Fruit fly (Drosophila melanogaster): ENCODE data around the gene CG33268.

Gene CG33268

DNA sequence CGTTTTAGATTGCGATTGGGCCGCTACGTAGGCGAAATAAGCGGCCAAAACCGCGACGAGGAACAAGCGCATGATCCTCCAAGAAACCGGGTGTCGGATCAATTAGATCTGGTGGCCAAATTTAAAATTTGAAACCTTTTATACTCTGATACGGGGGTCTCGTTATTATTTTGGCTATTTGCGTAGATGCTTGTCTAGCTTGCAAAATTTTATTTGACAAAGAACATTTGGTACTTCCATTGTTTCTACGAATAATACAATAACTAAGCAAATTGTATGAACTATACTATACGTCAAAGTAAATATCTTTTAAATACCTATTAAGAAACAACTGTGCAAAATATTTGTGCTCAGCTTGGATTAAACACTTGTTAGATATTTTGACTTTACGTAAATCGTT is 29.0 kb upstream of the CG33268 start, which contains the start of gene Muc68Ca:
Gene Muc68Ca, minus strand, starts transcription at position 101 of the 400 bp plus-strand sequence.
- TF ChIP-seq foxo (GFP tag; optimal IDR thresholded peaks at IDR 0.05) = no peak
- TF ChIP-seq tai (GFP tag; optimal IDR thresholded peaks at IDR 0.05) = no peak
- no peak for TF ChIP-seq br (GFP tag; optimal IDR thresholded peaks at IDR 0.05)

DNA sequence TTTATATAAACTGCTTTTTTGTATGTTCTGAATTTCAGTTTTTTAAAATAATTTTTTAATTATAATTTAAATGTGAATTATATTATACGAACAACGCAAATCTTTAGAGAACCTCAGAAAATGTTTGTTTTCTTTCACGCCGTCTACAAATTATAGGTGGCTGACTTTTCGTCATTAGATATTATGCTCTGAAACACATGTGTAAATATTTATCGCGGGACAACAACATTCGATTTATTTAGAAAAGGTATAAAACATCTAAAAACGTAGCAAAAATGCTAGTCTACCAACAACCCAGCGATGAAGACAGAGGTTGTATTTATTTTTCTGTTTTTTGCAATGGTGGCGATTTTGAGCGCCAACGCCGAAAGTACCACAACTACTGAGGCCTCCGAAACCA is 18.8 kb upstream of the CG33268 start, which contains the start of gene CG42832:
Gene CG42832, plus strand, starts transcription at position 301 of the 400 bp plus-strand sequence.
- TF ChIP-seq GATAd (GFP tag; optimal IDR thresholded peaks at IDR 0.05) = no peak
- TF ChIP-seq Dif (GFP tag; optimal IDR thresholded peaks at IDR 0.05; ENCODE audit: partially characterized antibody) = no peak
- TF ChIP-seq CG32264 (GFP tag; optimal IDR thresholded peaks at IDR 0.05) = no peak
- no peak for TF ChIP-seq sage (GFP tag; optimal IDR thresholded peaks at IDR 0.05)
- TF ChIP-seq dsf (GFP tag; optimal IDR thresholded peaks at IDR 0.05; ENCODE audit: borderline replicate concordance) = no peak
- no peak for TF ChIP-seq sv (GFP tag; optimal IDR thresholded peaks at IDR 0.05)
- no peak for TF ChIP-seq Hr83 (GFP tag; optimal IDR thresholded peaks at IDR 0.05; ENCODE audit: poor library complexity, severe bottlenecking)
- TF ChIP-seq Jra (GFP tag; optimal IDR thresholded peaks at IDR 0.05) = no peak
- TF ChIP-seq Rel (GFP tag; optimal IDR thresholded peaks at IDR 0.05) = no peak
- TF ChIP-seq Rel (tag; optimal IDR thresholded peaks at IDR 0.05) = no peak
- no peak for TF ChIP-seq pan (optimal IDR thresholded peaks at IDR 0.05)
- no peak for TF ChIP-seq Hr78 (GFP tag; optimal IDR thresholded peaks at IDR 0.05)
- TF ChIP-seq CrebA (GFP tag; optimal IDR thresholded peaks at IDR 0.05; ENCODE audit: borderline replicate concordance) = no peak
- TF ChIP-seq rgr (GFP tag; optimal IDR thresholded peaks at IDR 0.05) = no peak
- TF ChIP-seq HLH106 (tag; optimal IDR thresholded peaks at IDR 0.05) = no peak
- no peak for TF ChIP-seq foxo (GFP tag; optimal IDR thresholded peaks at IDR 0.05)
- TF ChIP-seq brk (GFP tag; optimal IDR thresholded peaks at IDR 0.05) = no peak
- no peak for TF ChIP-seq dl (GFP tag; optimal IDR thresholded peaks at IDR 0.05; ENCODE audit: insufficient read depth in 1 of 2, partially characterized antibody in 2 of 2)
- no peak for TF ChIP-seq OdsH (GFP tag; optimal IDR thresholded peaks at IDR 0.05)
- TF ChIP-seq fru (GFP tag; optimal IDR thresholded peaks at IDR 0.05) = no peak

DNA sequence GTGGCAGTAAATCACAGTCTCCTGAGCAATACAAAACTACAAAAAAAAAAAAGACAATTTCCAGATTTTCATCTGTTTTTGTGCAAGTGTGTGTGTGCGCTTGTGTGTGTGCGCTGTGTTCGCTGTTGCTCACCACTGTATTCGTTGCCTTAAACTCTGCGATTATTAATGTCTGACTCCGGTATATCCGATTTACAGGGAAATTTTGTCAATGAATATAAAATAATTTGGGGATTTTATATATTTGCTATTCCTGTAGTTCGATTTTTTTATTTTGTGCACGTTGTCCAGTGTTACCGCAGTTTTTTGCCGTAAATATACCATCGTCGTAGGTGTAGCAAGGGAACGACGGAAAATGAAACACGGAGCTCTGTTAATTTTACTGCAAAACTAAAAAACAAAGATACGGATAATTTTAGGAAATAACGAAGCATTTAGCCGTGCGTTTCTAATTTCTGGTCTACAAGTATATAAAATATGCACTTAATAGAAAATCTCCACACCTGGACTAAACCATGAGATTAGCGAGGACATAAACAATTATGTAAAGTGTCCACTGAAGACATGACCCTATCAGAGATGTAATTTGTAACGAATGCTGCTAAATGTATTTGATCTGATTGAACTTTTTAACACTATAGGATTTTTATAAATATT is 18.2 kb upstream of the CG33268 start, which contains the start of gene Duba:
Gene Duba, minus strand, starts transcription at position 313 of the 657 bp plus-strand sequence.
- no peak for TF ChIP-seq Rel (GFP tag; optimal IDR thresholded peaks at IDR 0.05)
- peak; percentile 75 for TF ChIP-seq Rel (tag; optimal IDR thresholded peaks at IDR 0.05)
- no peak for TF ChIP-seq dsf (GFP tag; optimal IDR thresholded peaks at IDR 0.05; ENCODE audit: borderline replicate concordance)
- no peak for TF ChIP-seq sage (GFP tag; optimal IDR thresholded peaks at IDR 0.05)
- TF ChIP-seq Hr78 (GFP tag; optimal IDR thresholded peaks at IDR 0.05) = peak; percentile 36

DNA sequence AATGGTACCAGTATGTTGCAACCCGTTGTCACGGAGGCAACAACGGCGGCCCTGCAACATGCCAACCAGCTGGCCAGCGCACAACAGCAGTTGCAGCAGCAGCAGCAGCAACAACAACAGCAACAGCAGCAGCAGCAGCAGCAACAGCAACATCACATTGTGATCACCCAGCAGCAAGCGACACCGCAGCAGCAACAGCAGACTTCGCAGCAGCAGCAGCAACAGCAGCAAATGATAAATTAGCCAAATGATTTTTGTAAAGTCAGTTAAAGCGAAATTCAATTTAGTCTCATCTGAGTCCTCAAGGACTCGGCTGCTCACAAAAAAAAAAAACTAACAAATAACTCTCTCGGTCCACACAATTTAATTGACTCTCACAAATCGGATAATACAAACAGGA is 13.2 kb upstream of the CG33268 start:
- TF ChIP-seq psq (GFP tag; optimal IDR thresholded peaks at IDR 0.05) = no peak
- TF ChIP-seq ey (GFP tag; optimal IDR thresholded peaks at IDR 0.05) = no peak
- no peak for TF ChIP-seq sv (GFP tag; optimal IDR thresholded peaks at IDR 0.05)
- no peak for TF ChIP-seq CrebA (GFP tag; optimal IDR thresholded peaks at IDR 0.05; ENCODE audit: borderline replicate concordance)
- TF ChIP-seq GATAd (GFP tag; optimal IDR thresholded peaks at IDR 0.05) = no peak
- TF ChIP-seq Dfd (GFP tag; optimal IDR thresholded peaks at IDR 0.05) = peak; percentile 93
- no peak for TF ChIP-seq dsf (GFP tag; optimal IDR thresholded peaks at IDR 0.05; ENCODE audit: borderline replicate concordance)

DNA sequence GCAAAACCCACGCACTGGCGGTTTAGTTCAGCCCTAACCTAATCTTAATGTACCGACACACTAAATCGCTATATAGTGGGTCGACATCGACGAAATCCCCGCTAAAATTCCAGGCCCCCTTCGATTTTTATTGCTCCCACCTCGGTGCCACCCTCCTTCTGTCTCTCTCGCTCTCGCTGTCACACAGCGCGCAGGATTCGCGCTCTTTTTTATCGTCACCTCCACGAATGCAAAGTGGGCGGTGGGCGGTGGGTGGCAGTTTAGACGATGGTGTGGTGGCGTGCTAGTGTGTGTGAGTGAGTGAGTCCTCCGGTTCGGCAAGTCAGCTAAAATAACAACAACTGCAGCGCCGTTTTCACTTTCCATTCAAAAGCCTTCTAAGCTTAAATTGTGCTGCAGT is 11.0 kb upstream of the CG33268 start:
- TF ChIP-seq Dfd (GFP tag; optimal IDR thresholded peaks at IDR 0.05) = no peak
- no peak for TF ChIP-seq h (GFP tag; optimal IDR thresholded peaks at IDR 0.05)
- no peak for TF ChIP-seq psq (GFP tag; optimal IDR thresholded peaks at IDR 0.05)
- TF ChIP-seq tai (GFP tag; optimal IDR thresholded peaks at IDR 0.05) = no peak
- TF ChIP-seq dl (GFP tag; optimal IDR thresholded peaks at IDR 0.05; ENCODE audit: insufficient read depth in 1 of 2, partially characterized antibody in 2 of 2) = no peak
- TF ChIP-seq usp (GFP tag; optimal IDR thresholded peaks at IDR 0.05) = no peak
- no peak for TF ChIP-seq Jra (GFP tag; optimal IDR thresholded peaks at IDR 0.05)
- TF ChIP-seq OdsH (GFP tag; optimal IDR thresholded peaks at IDR 0.05) = no peak
- TF ChIP-seq Myc (optimal IDR thresholded peaks at IDR 0.05) = no peak
- no peak for TF ChIP-seq brk (GFP tag; optimal IDR thresholded peaks at IDR 0.05)
- TF ChIP-seq sv (GFP tag; optimal IDR thresholded peaks at IDR 0.05) = no peak
- TF ChIP-seq Vsx2 (GFP tag; optimal IDR thresholded peaks at IDR 0.05; ENCODE audit: partially characterized antibody) = no peak
- TF ChIP-seq Hr78 (GFP tag; optimal IDR thresholded peaks at IDR 0.05) = no peak
- TF ChIP-seq rgr (GFP tag; optimal IDR thresholded peaks at IDR 0.05) = no peak
- TF ChIP-seq N (GFP tag; optimal IDR thresholded peaks at IDR 0.05) = no peak
- TF ChIP-seq Rel (GFP tag; optimal IDR thresholded peaks at IDR 0.05) = no peak
- no peak for TF ChIP-seq Rel (tag; optimal IDR thresholded peaks at IDR 0.05)
- TF ChIP-seq dmrt93B (GFP tag; optimal IDR thresholded peaks at IDR 0.05) = no peak
- TF ChIP-seq CG9705 (GFP tag; optimal IDR thresholded peaks at IDR 0.05) = no peak
- TF ChIP-seq HLH106 (tag; optimal IDR thresholded peaks at IDR 0.05) = no peak
- TF ChIP-seq fru (GFP tag; optimal IDR thresholded peaks at IDR 0.05) = no peak

Data from whole organism, wandering third instar larva.